Worm (Caenorhabditis elegans) whole organism, mixed stage, embryonic: ENCODE measurements around the gene twk-10.

Experiments
- ces-1 ChIP-seq: fragments of 150-350 bp; optimal IDR thresholded peaks from 2 replicates; lab custom pipeline; 2014; ENCODE audit warnings: missing biosample characterization, missing genetic modification reagents, missing genetic modification characterization
- elt-1 ChIP-seq: sonication (generic microtip); optimal IDR thresholded peaks from 2 replicates; lab custom pipeline; 2017; ENCODE audit warnings: missing genetic modification characterization, mild to moderate bottlenecking, missing compliant biosample characterization, antibody characterized with exemption, moderate library complexity, borderline replicate concordance; ENCODE audit not compliant: insufficient read depth
- lsy-2 ChIP-seq: fragments of 150-350 bp; optimal IDR thresholded peaks from 2 replicates; lab custom pipeline; 2014; ENCODE audit warnings: missing biosample characterization, missing genetic modification characterization
- nhr-12 ChIP-seq: fragments of 150-350 bp; optimal IDR thresholded peaks from 2 replicates; lab custom pipeline; 2014; ENCODE audit warnings: missing biosample characterization, missing genetic modification characterization
- unc-39 ChIP-seq: fragments of 150-350 bp; optimal IDR thresholded peaks from 2 replicates; lab custom pipeline; 2014; ENCODE audit warnings: missing biosample characterization, missing genetic modification characterization

ce11 chrV:6541875-6542274 lies 10.3 kb upstream of the twk-10 start:
- TF ChIP-seq lsy-2: no peak
- no peak for TF ChIP-seq unc-39 (tag; lab: Kevin White, UChicago)
- TF ChIP-seq ces-1 (GFP tag; lab: Kevin White, UChicago): no peak
- no peak for TF ChIP-seq elt-1 (tag; lab: Kevin White, UChicago)
- no peak for TF ChIP-seq nhr-12 (tag; lab: Kevin White, UChicago)
